Fruit fly (Drosophila melanogaster) whole organism, embryonic: Measurements from ENCODE around the gene Reg-2.

ENCODE experiments used
- Abd-B ChIP-seq: fragments of 200-800 bp; sonication (Bioruptor generic); optimal IDR thresholded peaks from 2 replicates; lab custom pipeline; 2018; ENCODE audit warnings: missing biosample characterization, mild to moderate bottlenecking, missing genetic modification characterization, moderate library complexity
- Ada2b ChIP-seq: fragments of 200-800 bp; sonication (Bioruptor generic); IDR thresholded peaks from 2 replicates; pipeline ENCODE4 v1.3.6; 2022; ENCODE audit warnings: missing biosample characterization, missing genetic modification characterization
- B-H2 ChIP-seq: fragments of 200-800 bp; sonication (Bioruptor generic); optimal IDR thresholded peaks from 2 replicates; lab custom pipeline; 2018; ENCODE audit warnings: missing biosample characterization, mild to moderate bottlenecking, missing genetic modification characterization
- CG10209 ChIP-seq: fragments of 200-800 bp; sonication (Bioruptor generic); optimal IDR thresholded peaks from 3 replicates; lab custom pipeline; 2017; ENCODE audit warnings: missing biosample characterization, mild to moderate bottlenecking, missing genetic modification characterization, missing genetic modification reagents
- CG10274 ChIP-seq: fragments of 200-800 bp; sonication (Bioruptor generic); optimal IDR thresholded peaks from 3 replicates; lab custom pipeline; 2017; ENCODE audit warnings: missing biosample characterization, mild to moderate bottlenecking, missing genetic modification characterization
- CG10462 ChIP-seq: fragments of 200-800 bp; sonication (Bioruptor generic); optimal IDR thresholded peaks from 2 replicates; lab custom pipeline; 2016; ENCODE audit warnings: missing biosample characterization, missing genetic modification characterization
- CG11085 ChIP-seq: fragments of 200-800 bp; sonication (Bioruptor generic); IDR thresholded peaks from 2 replicates; pipeline ENCODE4 v1.3.6; 2022; ENCODE audit warnings: missing biosample characterization, missing genetic modification characterization
- CG12942 ChIP-seq: fragments of 200-800 bp; sonication (Bioruptor generic); optimal IDR thresholded peaks from 3 replicates; lab custom pipeline; 2016; ENCODE audit warnings: missing biosample characterization, missing genetic modification characterization
- CG13287 ChIP-seq: fragments of 200-800 bp; sonication (Bioruptor generic); IDR thresholded peaks from 2 replicates; pipeline ENCODE4 v1.3.6; 2022; ENCODE audit warnings: missing biosample characterization, missing genetic modification characterization; ENCODE audit not compliant: partially characterized antibody
- CG13424 ChIP-seq: fragments of 200-800 bp; sonication (Bioruptor generic); optimal IDR thresholded peaks from 2 replicates; lab custom pipeline; 2019; ENCODE audit warnings: missing biosample characterization, mild to moderate bottlenecking, missing genetic modification characterization, moderate library complexity
- CG13624 ChIP-seq: fragments of 200-800 bp; sonication (Bioruptor generic); optimal IDR thresholded peaks from 2 replicates; lab custom pipeline; 2016; ENCODE audit warnings: missing biosample characterization, missing genetic modification characterization
- CG15514 ChIP-seq: fragments of 200-800 bp; sonication (Bioruptor generic); optimal IDR thresholded peaks from 3 replicates; lab custom pipeline; 2017; ENCODE audit warnings: missing biosample characterization, missing genetic modification characterization, mild to moderate bottlenecking, moderate library complexity, missing genetic modification reagents
- CG2116 ChIP-seq: fragments of 200-800 bp; sonication (Bioruptor generic); optimal IDR thresholded peaks from 3 replicates; lab custom pipeline; 2018; ENCODE audit warnings: missing biosample characterization, mild to moderate bottlenecking, missing genetic modification characterization
- CG2199 ChIP-seq: fragments of 200-800 bp; sonication (Bioruptor generic); IDR thresholded peaks from 3 replicates; pipeline ENCODE4 v1.3.6; 2022; ENCODE audit warnings: missing biosample characterization, missing genetic modification characterization
- CG31224 ChIP-seq: fragments of 200-800 bp; sonication (Bioruptor generic); IDR thresholded peaks from 2 replicates; pipeline ENCODE4 v1.3.6; 2022; ENCODE audit warnings: missing biosample characterization, missing genetic modification characterization
- CG3281 ChIP-seq: fragments of 200-800 bp; sonication (Bioruptor generic); optimal IDR thresholded peaks from 3 replicates; lab custom pipeline; 2017; ENCODE audit warnings: missing biosample characterization, mild to moderate bottlenecking, missing genetic modification characterization
- CG34224 ChIP-seq: fragments of 200-800 bp; sonication (Bioruptor generic); IDR thresholded peaks from 3 replicates; pipeline ENCODE4 v1.3.6; 2022; ENCODE audit warnings: missing biosample characterization, missing genetic modification characterization; ENCODE audit not compliant: partially characterized antibody
- CG34422 ChIP-seq: fragments of 200-800 bp; sonication (Bioruptor generic); IDR thresholded peaks from 3 replicates; pipeline ENCODE4 v1.3.6; 2022; ENCODE audit warnings: missing biosample characterization, missing genetic modification characterization
- CG4404 ChIP-seq: fragments of 200-800 bp; sonication (Bioruptor generic); IDR thresholded peaks from 2 replicates; pipeline ENCODE4 v1.3.6; 2022; ENCODE audit warnings: missing biosample characterization, missing genetic modification characterization
- CG4424 ChIP-seq: fragments of 200-800 bp; sonication (Bioruptor generic); optimal IDR thresholded peaks from 3 replicates; lab custom pipeline; 2016; ENCODE audit warnings: missing biosample characterization, missing genetic modification characterization
- CG4617 ChIP-seq: fragments of 200-800 bp; sonication (Bioruptor generic); optimal IDR thresholded peaks from 3 replicates; lab custom pipeline; 2016; ENCODE audit warnings: missing biosample characterization, missing genetic modification characterization, borderline replicate concordance
- CG7271 ChIP-seq: fragments of 200-800 bp; sonication (Bioruptor generic); optimal IDR thresholded peaks from 2 replicates; lab custom pipeline; 2018; ENCODE audit warnings: missing biosample characterization, mild to moderate bottlenecking, missing genetic modification characterization, moderate library complexity
- CG7556 ChIP-seq: fragments of 200-800 bp; sonication (Bioruptor generic); optimal IDR thresholded peaks from 2 replicates; lab custom pipeline; 2017; ENCODE audit warnings: missing biosample characterization, mild to moderate bottlenecking, missing genetic modification characterization
- CG8924 ChIP-seq: fragments of 200-800 bp; optimal IDR thresholded peaks from 3 replicates; lab custom pipeline; 2019; ENCODE audit warnings: missing biosample characterization, mild to moderate bottlenecking, missing genetic modification characterization, moderate library complexity
- CG9727 ChIP-seq: fragments of 200-800 bp; sonication (Bioruptor generic); optimal IDR thresholded peaks from 3 replicates; lab custom pipeline; 2017; ENCODE audit warnings: missing biosample characterization, mild to moderate bottlenecking, missing genetic modification characterization
- CHES-1-like ChIP-seq: fragments of 200-800 bp; sonication (Bioruptor generic); optimal IDR thresholded peaks from 2 replicates; lab custom pipeline; 2016; ENCODE audit warnings: missing biosample characterization, missing genetic modification characterization
- Doc3 ChIP-seq: fragments of 200-800 bp; sonication (Bioruptor generic); IDR thresholded peaks from 3 replicates; pipeline ENCODE4 v1.3.6; 2022; ENCODE audit warnings: missing biosample characterization, missing genetic modification characterization; ENCODE audit not compliant: partially characterized antibody
- ERR ChIP-seq: fragments of 200-800 bp; sonication (Bioruptor generic); optimal IDR thresholded peaks from 2 replicates; lab custom pipeline; 2016; ENCODE audit warnings: missing biosample characterization, missing genetic modification characterization
- H15 ChIP-seq: fragments of 200-800 bp; sonication (Bioruptor generic); IDR thresholded peaks from 3 replicates; pipeline ENCODE4 v1.3.6; 2022; ENCODE audit warnings: missing biosample characterization, missing genetic modification characterization
- HLH4C ChIP-seq: fragments of 200-800 bp; sonication (Bioruptor generic); IDR thresholded peaks from 3 replicates; pipeline ENCODE4 v1.3.6; 2022; ENCODE audit warnings: missing biosample characterization, missing genetic modification characterization; ENCODE audit not compliant: partially characterized antibody
- HLHmδ ChIP-seq: fragments of 200-800 bp; sonication (Bioruptor generic); optimal IDR thresholded peaks from 2 replicates; lab custom pipeline; 2018; ENCODE audit warnings: missing biosample characterization, mild to moderate bottlenecking, missing genetic modification characterization, moderate library complexity
- Hr39 ChIP-seq: fragments of >200 bp; optimal IDR thresholded peaks from 2 replicates; lab custom pipeline; 2017
- Med ChIP-seq: fragments of 200-800 bp; sonication (Bioruptor generic); peaks from one replicate; lab custom pipeline; 2016; ENCODE audit warnings: missing biosample characterization, missing genetic modification characterization, mild to moderate bottlenecking, inconsistent platforms, moderate library complexity
- Opbp ChIP-seq: fragments of 200-800 bp; sonication (Bioruptor generic); IDR thresholded peaks from 3 replicates; pipeline ENCODE4 v1.3.6; 2022; ENCODE audit warnings: missing biosample characterization, missing genetic modification characterization; ENCODE audit not compliant: partially characterized antibody
- Trl ChIP-seq, 3 experiments: fragments of >200 bp in 2 of 3; fragments of 200-800 bp in 1 of 3; sonication (Bioruptor generic) in 1 of 3; optimal IDR thresholded peaks; 2 replicates in 1 of 3; 3 replicates in 2 of 3; lab custom pipeline; 2016 to 2017; ENCODE audit warnings: missing biosample characterization in 1 of 3, missing genetic modification characterization in 1 of 3
- Xrp1 ChIP-seq: fragments of 200-800 bp; sonication (Bioruptor generic); IDR thresholded peaks from 2 replicates; pipeline ENCODE4 v1.3.6; 2022; ENCODE audit warnings: missing biosample characterization, missing genetic modification characterization
- al ChIP-seq: fragments of 200-800 bp; sonication (Bioruptor generic); IDR thresholded peaks from 2 replicates; pipeline ENCODE4 v1.3.6; 2022; ENCODE audit warnings: missing biosample characterization, missing genetic modification characterization
- cwo ChIP-seq: fragments of 200-800 bp; sonication (Bioruptor generic); optimal IDR thresholded peaks from 3 replicates; lab custom pipeline; 2017; ENCODE audit warnings: missing biosample characterization, missing genetic modification characterization, mild to moderate bottlenecking, moderate library complexity, missing genetic modification reagents
- da ChIP-seq: fragments of 200-800 bp; sonication (Bioruptor generic); optimal IDR thresholded peaks from 2 replicates; lab custom pipeline; 2016; ENCODE audit warnings: missing biosample characterization, missing genetic modification characterization
- dysf ChIP-seq: fragments of 200-800 bp; sonication (Bioruptor generic); IDR thresholded peaks from 3 replicates; pipeline ENCODE4 v1.3.6; 2022; ENCODE audit warnings: missing biosample characterization, missing genetic modification characterization
- ems ChIP-seq: fragments of 200-800 bp; sonication (Bioruptor generic); optimal IDR thresholded peaks from 3 replicates; lab custom pipeline; 2016; ENCODE audit warnings: missing biosample characterization, missing genetic modification characterization
- gem ChIP-seq: fragments of 200-800 bp; sonication (Bioruptor generic); optimal IDR thresholded peaks from 2 replicates; lab custom pipeline; 2019; ENCODE audit warnings: missing biosample characterization, mild to moderate bottlenecking, missing genetic modification characterization, moderate library complexity
- ham ChIP-seq: fragments of 200-800 bp; sonication (Bioruptor generic); IDR thresholded peaks from 2 replicates; pipeline ENCODE4 v1.3.6; 2022; ENCODE audit warnings: missing biosample characterization, missing genetic modification characterization
- lilli ChIP-seq: fragments of 200-800 bp; sonication (Bioruptor generic); optimal IDR thresholded peaks from 3 replicates; lab custom pipeline; 2016; ENCODE audit warnings: missing biosample characterization, missing genetic modification characterization
- org-1 ChIP-seq: fragments of 200-800 bp; sonication (Bioruptor generic); optimal IDR thresholded peaks from 2 replicates; lab custom pipeline; 2017; ENCODE audit warnings: missing biosample characterization, missing genetic modification characterization
- run ChIP-seq: fragments of 200-800 bp; sonication (Bioruptor generic); optimal IDR thresholded peaks from 3 replicates; lab custom pipeline; 2018; ENCODE audit warnings: missing biosample characterization, mild to moderate bottlenecking, missing genetic modification characterization
- salm ChIP-seq: fragments of 200-800 bp; sonication (Bioruptor generic); optimal IDR thresholded peaks from 2 replicates; lab custom pipeline; 2018; ENCODE audit warnings: missing biosample characterization, mild to moderate bottlenecking, missing genetic modification characterization
- tx ChIP-seq: fragments of 200-800 bp; sonication (Bioruptor generic); optimal IDR thresholded peaks from 2 replicates; lab custom pipeline; 2016; ENCODE audit warnings: missing biosample characterization, missing genetic modification characterization

The Reg-2 gene

DNA sequence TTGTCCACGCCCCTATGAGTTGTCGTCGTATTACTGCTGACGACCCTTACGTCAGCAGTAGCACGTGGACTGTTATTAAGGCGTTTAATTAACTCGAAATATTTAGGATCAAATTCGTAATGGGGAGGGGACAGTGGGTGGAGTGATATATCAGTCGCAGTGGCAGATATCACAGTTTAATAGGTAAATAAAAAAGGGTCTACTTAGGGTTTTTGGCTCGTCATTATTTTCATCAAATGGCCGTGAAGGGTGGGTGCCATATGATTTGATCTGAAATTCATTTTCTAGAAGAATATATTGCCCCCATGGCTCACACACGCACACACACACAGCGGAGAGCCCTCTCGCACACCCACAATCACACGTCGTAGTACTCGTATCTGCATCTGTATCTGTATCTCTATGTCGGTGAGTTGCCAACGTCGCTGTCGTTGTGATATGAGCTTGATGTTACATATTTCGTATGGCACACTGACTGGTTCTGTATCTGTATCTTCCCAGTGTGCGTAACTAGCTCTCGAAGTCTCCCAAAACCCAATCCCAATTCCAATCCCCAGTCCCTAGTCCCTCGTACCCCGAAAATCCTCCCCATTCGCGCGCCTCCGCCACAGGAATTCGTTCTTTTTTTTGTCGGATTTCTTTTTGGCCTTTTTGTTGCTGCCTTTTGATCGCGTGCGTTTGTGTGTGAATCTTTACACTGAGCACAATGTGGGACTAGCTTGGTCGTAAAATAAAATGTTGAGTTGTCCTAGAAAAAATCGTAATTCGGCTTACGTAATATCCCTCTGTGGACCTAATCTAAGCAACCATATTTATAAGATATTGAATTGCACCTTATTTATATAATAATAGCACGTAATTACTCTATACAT lies 20.4 kb upstream of the Reg-2 start (continued):
- TF ChIP-seq CG13287 (no peak), Ada2b (peak; percentile 54; the same call in 1 of the 2 replicates), H15 (GFP tag; lab: Robert Waterston, UW) (0 out of 3 replicates have a peak, but pooled peaks have one; percentile 55), ham (GFP tag; lab: Robert Waterston, UW) (no peak), CHES-1-like (GFP tag; lab: Kevin White, UChicago) (no peak), CG2199 (GFP tag; lab: Robert Waterston, UW) (peak; percentile 66; the same call in 1 of the 3 replicates), lilli (GFP tag; lab: Kevin White, UChicago) (peak; percentile 54), HLHmδ (GFP tag; lab: Kevin White, UChicago) (peak; percentile 47), CG3281 (GFP tag; lab: Kevin White, UChicago) (peak; percentile 57), salm (no peak), CG4424 (GFP tag; lab: Kevin White, UChicago) (peak; percentile 27), Med (peak; percentile 82), Hr39 (lab: Kevin White, UChicago) (no peak), Trl (optimal IDR thresholded peaks at IDR 0.05; lab: Kevin White, UChicago) (peak; percentile 35 to 81), Trl (GFP tag; optimal IDR thresholded peaks at IDR 0.05; lab: Kevin White, UChicago) (no peak), ERR (GFP tag; lab: Kevin White, UChicago) (no peak), run (tag; lab: Kevin White, UChicago) (no peak), HLH4C (GFP tag; lab: Robert Waterston, UW) (no peak), CG15514 (GFP tag; lab: Kevin White, UChicago) (no peak), CG4404 (peak; percentile 33; the same call in 1 of the 2 replicates), CG4617 (GFP tag; lab: Kevin White, UChicago) (no peak), CG13624 (no peak), CG10209 (peak; percentile 14), CG10274 (GFP tag; lab: Kevin White, UChicago) (peak; percentile 23), gem (peak; percentile 68), tx (no peak), CG34422 (GFP tag; lab: Robert Waterston, UW) (peak; percentile 68; the same call in 2 of the 3 replicates), CG11085 (GFP tag; lab: Robert Waterston, UW) (peak; percentile 42; the same call in 1 of the 2 replicates), CG7271 (tag; lab: Kevin White, UChicago) (no peak), cwo (peak; percentile 53), CG12942 (no peak), al (peak; percentile 57), ems (GFP tag; lab: Kevin White, UChicago) (no peak), CG7556 (GFP tag; lab: Kevin White, UChicago) (no peak), CG34224 (no peak; the same call in 2 of the 3 replicates), Opbp (GFP tag; lab: Robert Waterston, UW) (no peak), CG9727 (GFP tag; lab: Kevin White, UChicago) (peak; percentile 5), CG2116 (no peak), org-1 (GFP tag; lab: Kevin White, UChicago) (no peak), B-H2 (GFP tag; lab: Kevin White, UChicago) (no peak), CG10462 (GFP tag; lab: Kevin White, UChicago) (peak; percentile 12), dysf (peak; percentile 65; the same call in 1 of the 3 replicates), da (GFP tag; lab: Kevin White, UChicago) (no peak), CG13424 (tag; lab: Kevin White, UChicago) (peak; percentile 20), CG8924 (tag; lab: Kevin White, UChicago) (no peak), Doc3 (GFP tag; lab: Robert Waterston, UW) (no peak), Abd-B (GFP tag; lab: Kevin White, UChicago) (peak; percentile 3), Xrp1 (GFP tag; lab: Robert Waterston, UW) (peak; percentile 55), CG31224 (GFP tag; lab: Robert Waterston, UW) (peak; percentile 45; the same call in 1 of the 2 replicates)
